Worm (Caenorhabditis elegans) whole organism, L2 larva: ENCODE measurements around the gene pepm-1.
A peak's percentile ranks its signal among the peaks of the same experiment; 100 is the strongest.

Experiments used
- C34F6.9 ChIP-seq: fragments of 150-350 bp; optimal IDR thresholded peaks from 2 replicates; lab custom pipeline; 2014; ENCODE audit warnings: missing biosample characterization, missing genetic modification characterization
- R02D3.7 ChIP-seq: fragments of 150-350 bp; optimal IDR thresholded peaks from 2 replicates; lab custom pipeline; 2014; ENCODE audit warnings: missing biosample characterization, missing genetic modification characterization
- Y55F3AM.14 ChIP-seq: fragments of 200-800 bp; sonication (Bioruptor generic); optimal IDR thresholded peaks from 2 replicates; lab custom pipeline; 2018; ENCODE audit warnings: mild to moderate bottlenecking, missing genetic modification characterization, missing compliant biosample characterization
- alr-1 ChIP-seq: fragments of 150-350 bp; optimal IDR thresholded peaks from 2 replicates; lab custom pipeline; 2014; ENCODE audit warnings: missing biosample characterization, missing genetic modification characterization
- aly-2 ChIP-seq: fragments of 150-350 bp; optimal IDR thresholded peaks from 2 replicates; lab custom pipeline; 2014; ENCODE audit warnings: missing biosample characterization, missing genetic modification characterization
- ama-1 ChIP-seq: fragments of 150-350 bp; optimal IDR thresholded peaks from 2 replicates; lab custom pipeline; 2018; ENCODE audit warnings: inconsistent platforms
- blmp-1 ChIP-seq: sonication (generic microtip); optimal IDR thresholded peaks from 2 replicates; lab custom pipeline; 2017; ENCODE audit warnings: missing genetic modification characterization, mild to moderate bottlenecking, missing compliant biosample characterization, antibody characterized with exemption, moderate library complexity; ENCODE audit not compliant: insufficient read depth
- ceh-16 ChIP-seq: fragments of 150-350 bp; optimal IDR thresholded peaks from 2 replicates; lab custom pipeline; 2014; ENCODE audit warnings: missing biosample characterization, missing genetic modification characterization
- ceh-82 ChIP-seq: fragments of 150-350 bp; optimal IDR thresholded peaks from 2 replicates; lab custom pipeline; 2014; ENCODE audit warnings: missing biosample characterization, missing genetic modification characterization
- dmd-4 ChIP-seq: sonication (generic microtip); optimal IDR thresholded peaks from 2 replicates; lab custom pipeline; 2017; ENCODE audit warnings: missing biosample characterization, missing genetic modification characterization
- fos-1 ChIP-seq: fragments of 150-350 bp; optimal IDR thresholded peaks from 2 replicates; lab custom pipeline; 2014; ENCODE audit warnings: missing biosample characterization, missing genetic modification characterization
- gmeb-1 ChIP-seq: fragments of 150-350 bp; optimal IDR thresholded peaks from 2 replicates; lab custom pipeline; 2014; ENCODE audit warnings: missing biosample characterization, missing genetic modification characterization
- lin-11 ChIP-seq: fragments of 150-350 bp; sonication (generic microtip); optimal IDR thresholded peaks from 2 replicates; lab custom pipeline; 2014; ENCODE audit warnings: missing biosample characterization, missing genetic modification characterization, inconsistent platforms, mixed read lengths
- lin-13 ChIP-seq: fragments of 150-350 bp; optimal IDR thresholded peaks from 2 replicates; lab custom pipeline; 2014; ENCODE audit warnings: missing biosample characterization, missing genetic modification reagents, missing genetic modification characterization
- lin-39 ChIP-seq: fragments of 150-350 bp; optimal IDR thresholded peaks from 2 replicates; lab custom pipeline; 2014; ENCODE audit warnings: missing biosample characterization, missing genetic modification reagents, missing genetic modification characterization
- lsy-2 ChIP-seq, 2 experiments: fragments of 150-350 bp in 1 of 2; sonication (generic microtip) in 1 of 2; optimal IDR thresholded peaks; 2 replicates each; lab custom pipeline; 2014 to 2017; ENCODE audit warnings: missing biosample characterization in 2 of 2, missing genetic modification characterization in 2 of 2
- mab-5 ChIP-seq: fragments of 150-350 bp; optimal IDR thresholded peaks from 2 replicates; lab custom pipeline; 2014; ENCODE audit warnings: missing biosample characterization, missing genetic modification characterization
- mbf-1 ChIP-seq: sonication (generic microtip); optimal IDR thresholded peaks from 2 replicates; lab custom pipeline; 2017; ENCODE audit warnings: missing biosample characterization, missing genetic modification characterization
- nhr-10 ChIP-seq: sonication (generic microtip); optimal IDR thresholded peaks from 2 replicates; lab custom pipeline; 2017; ENCODE audit warnings: missing biosample characterization, missing genetic modification characterization
- nhr-12 ChIP-seq: fragments of 150-350 bp; optimal IDR thresholded peaks from 2 replicates; lab custom pipeline; 2014; ENCODE audit warnings: missing biosample characterization, missing genetic modification characterization
- nhr-129 ChIP-seq: fragments of 150-350 bp; optimal IDR thresholded peaks from 2 replicates; lab custom pipeline; 2014; ENCODE audit warnings: missing biosample characterization, missing genetic modification characterization
- nhr-21 ChIP-seq: fragments of 150-350 bp; optimal IDR thresholded peaks from 2 replicates; lab custom pipeline; 2014; ENCODE audit warnings: missing biosample characterization, missing genetic modification characterization
- nhr-23 ChIP-seq: fragments of 150-350 bp; optimal IDR thresholded peaks from 2 replicates; lab custom pipeline; 2014; ENCODE audit warnings: missing biosample characterization, missing genetic modification reagents, missing genetic modification characterization
- nhr-237 ChIP-seq: fragments of 150-350 bp; optimal IDR thresholded peaks from 2 replicates; lab custom pipeline; 2014; ENCODE audit warnings: missing biosample characterization, missing genetic modification characterization
- nhr-25 ChIP-seq: fragments of 150-350 bp; sonication (generic microtip); optimal IDR thresholded peaks from 3 replicates; lab custom pipeline; 2014; ENCODE audit warnings: missing biosample characterization, missing genetic modification characterization
- nhr-6 ChIP-seq: fragments of 150-350 bp; optimal IDR thresholded peaks from 2 replicates; lab custom pipeline; 2014; ENCODE audit warnings: missing biosample characterization, missing genetic modification characterization
- nhr-77 ChIP-seq: fragments of 150-350 bp; optimal IDR thresholded peaks from 2 replicates; lab custom pipeline; 2014; ENCODE audit warnings: missing biosample characterization, missing genetic modification characterization
- peb-1 ChIP-seq: fragments of 150-350 bp; optimal IDR thresholded peaks from 2 replicates; lab custom pipeline; 2014; ENCODE audit warnings: missing biosample characterization, missing genetic modification characterization
- sem-4 ChIP-seq: fragments of 150-350 bp; optimal IDR thresholded peaks from 2 replicates; lab custom pipeline; 2014; ENCODE audit warnings: missing biosample characterization, missing genetic modification reagents, missing genetic modification characterization
- sma-9 ChIP-seq, 2 experiments: fragments of 150-350 bp in 1 of 2; sonication (generic microtip) in 1 of 2; optimal IDR thresholded peaks; 2 replicates each; lab custom pipeline; 2014 to 2016; ENCODE audit warnings: missing genetic modification characterization in 2 of 2, mild to moderate bottlenecking in 1 of 2, missing biosample characterization in 1 of 2, missing compliant biosample characterization in 1 of 2, missing genetic modification reagents in 1 of 2, moderate library complexity in 1 of 2
- snpc-4 ChIP-seq: fragments of 150-350 bp; optimal IDR thresholded peaks from 2 replicates; lab custom pipeline; 2014; ENCODE audit warnings: missing biosample characterization, missing genetic modification characterization
- unc-55 ChIP-seq: fragments of 150-350 bp; sonication (generic microtip); optimal IDR thresholded peaks from 3 replicates; lab custom pipeline; 2014; ENCODE audit warnings: missing biosample characterization, missing genetic modification reagents, missing genetic modification characterization
- unc-62 ChIP-seq: fragments of 150-350 bp; optimal IDR thresholded peaks from 2 replicates; lab custom pipeline; 2014; ENCODE audit warnings: missing biosample characterization, missing genetic modification reagents, missing genetic modification characterization
- ztf-1 ChIP-seq: fragments of 200-800 bp; sonication (Bioruptor generic); conservative IDR thresholded peaks from 2 replicates; pipeline ENCODE4 v1.3.6; 2022; ENCODE audit warnings: missing genetic modification characterization, missing compliant biosample characterization
- ztf-11 ChIP-seq: sonication (generic microtip); optimal IDR thresholded peaks from 2 replicates; lab custom pipeline; 2017; ENCODE audit warnings: missing biosample characterization, missing genetic modification characterization
- ztf-4 ChIP-seq: fragments of 150-350 bp; optimal IDR thresholded peaks from 2 replicates; lab custom pipeline; 2014; ENCODE audit warnings: missing biosample characterization, missing genetic modification characterization

Gene pepm-1

DNA sequence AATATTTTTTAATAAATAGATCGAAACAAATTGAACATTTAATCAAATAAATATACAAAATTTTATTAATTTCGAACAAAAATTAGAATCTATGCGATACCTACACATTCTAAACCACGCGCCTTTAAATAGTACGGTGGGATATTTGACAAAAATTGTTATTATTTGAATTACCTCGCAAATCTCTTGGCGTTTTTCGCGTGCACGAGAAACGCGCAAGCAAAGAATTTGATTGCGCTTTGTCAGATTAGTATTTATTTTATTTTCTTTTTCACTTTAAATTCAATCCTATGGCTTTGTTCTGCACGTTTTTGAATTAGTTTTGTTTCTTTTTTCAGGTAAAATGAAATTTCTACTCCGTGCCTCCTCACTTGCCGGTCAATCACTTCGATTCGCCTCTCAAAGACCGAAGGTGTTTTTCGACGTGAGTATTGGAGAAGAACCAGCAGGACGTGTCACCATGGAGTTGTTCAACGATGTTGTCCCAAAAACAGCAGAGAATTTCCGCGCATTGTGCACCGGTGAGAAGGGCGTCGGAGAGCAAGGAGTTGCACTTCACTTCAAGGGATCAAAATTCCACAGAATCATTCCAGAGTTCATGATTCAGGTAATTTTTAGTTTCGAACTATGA lies 26.9 kb downstream of the pepm-1 start, which contains the start of gene cyn-1 (continued):
- TF ChIP-seq snpc-4 (tag; lab: Kevin White, UChicago) (peak; percentile 82), mab-5 (peak; percentile 60), nhr-25 (tag; lab: Kevin White, UChicago) (peak; percentile 87)

DNA sequence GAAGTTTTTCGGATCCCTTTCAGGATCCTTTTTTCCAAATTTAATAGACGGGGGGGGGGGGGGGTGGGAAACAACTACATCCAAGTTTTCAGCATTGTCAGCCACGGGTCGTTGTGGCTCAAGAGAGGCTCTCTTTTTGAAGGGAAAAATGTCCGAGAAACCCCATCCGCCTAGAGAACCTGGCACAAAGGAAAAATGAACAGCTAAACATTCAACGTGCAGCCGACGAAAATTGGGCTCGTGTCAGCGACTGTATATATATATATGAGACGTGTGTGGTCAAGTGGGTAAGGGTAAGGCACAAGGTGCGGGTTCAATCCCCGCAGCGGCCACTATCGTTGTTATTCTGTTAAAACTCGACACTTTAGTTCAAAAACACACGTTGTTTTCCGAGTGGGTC lies 29.7 kb downstream of the pepm-1 start, which contains the start of gene Y49A3A.4:
Y49A3A.4 (minus strand) TSS at position 314 of the 400 bp plus-strand sequence.
- no peak for TF ChIP-seq nhr-23 (tag; lab: Kevin White, UChicago)
- peak; percentile 89 for TF ChIP-seq snpc-4 (tag; lab: Kevin White, UChicago)
- TF ChIP-seq, all 48 proteins: peak for 1

ce11 chrV:14361973-14362372 lies 33.1 kb downstream of the pepm-1 start:
- TF ChIP-seq Y55F3AM.14 (GFP tag; lab: Kevin White, UChicago) (no peak), nhr-77 (tag; lab: Kevin White, UChicago) (no peak), sem-4 (no peak), nhr-25 (tag; lab: Kevin White, UChicago) (no peak), ztf-4 (tag; lab: Kevin White, UChicago) (no peak), peb-1 (tag; lab: Kevin White, UChicago) (no peak), lsy-2 (tag; optimal IDR thresholded peaks at IDR 0.05; lab: Kevin White, UChicago) (no peak), ztf-1 (GFP tag; lab: Robert Waterston, UW) (no peak), nhr-10 (tag; lab: Kevin White, UChicago) (no peak), gmeb-1 (tag; lab: Kevin White, UChicago) (no peak), nhr-129 (tag; lab: Kevin White, UChicago) (no peak), unc-62 (no peak), sma-9 (GFP tag; optimal IDR thresholded peaks at IDR 0.05; lab: Kevin White, UChicago) (no peak), sma-9 (tag; optimal IDR thresholded peaks at IDR 0.05; lab: Kevin White, UChicago) (no peak), C34F6.9 (no peak), alr-1 (tag; lab: Kevin White, UChicago) (no peak), ama-1 (lab: Kevin White, UChicago) (no peak)

ce11 chrV:14364586-14365248 lies 35.8 kb downstream of the pepm-1 start:
- TF ChIP-seq sma-9 (GFP tag; optimal IDR thresholded peaks at IDR 0.05; lab: Kevin White, UChicago): no peak
- no peak for TF ChIP-seq sma-9 (tag; optimal IDR thresholded peaks at IDR 0.05; lab: Kevin White, UChicago)
- TF ChIP-seq nhr-12 (tag; lab: Kevin White, UChicago): no peak
- TF ChIP-seq ztf-11 (tag; lab: Kevin White, UChicago): no peak
- no peak for TF ChIP-seq lin-11
- TF ChIP-seq ztf-1 (GFP tag; lab: Robert Waterston, UW): no peak
- TF ChIP-seq mab-5: no peak
- TF ChIP-seq C34F6.9: no peak
- no peak for TF ChIP-seq R02D3.7 (tag; lab: Kevin White, UChicago)
- TF ChIP-seq sem-4: peak; percentile 6
- TF ChIP-seq peb-1 (tag; lab: Kevin White, UChicago): no peak
- TF ChIP-seq alr-1 (tag; lab: Kevin White, UChicago): no peak
- TF ChIP-seq nhr-23 (tag; lab: Kevin White, UChicago): no peak
- TF ChIP-seq unc-55 (GFP tag; lab: Kevin White, UChicago): no peak
- no peak for TF ChIP-seq nhr-21 (tag; lab: Kevin White, UChicago)
- TF ChIP-seq nhr-237 (tag; lab: Kevin White, UChicago): no peak
- TF ChIP-seq unc-62: no peak
- TF ChIP-seq ama-1 (lab: Kevin White, UChicago): no peak
- no peak for TF ChIP-seq aly-2
- TF ChIP-seq nhr-6 (tag; lab: Kevin White, UChicago): no peak
- TF ChIP-seq fos-1 (tag; lab: Kevin White, UChicago): peak; percentile 12
- TF ChIP-seq ceh-82 (tag; lab: Kevin White, UChicago): no peak
- TF ChIP-seq gmeb-1 (tag; lab: Kevin White, UChicago): no peak
- TF ChIP-seq lsy-2 (tag; optimal IDR thresholded peaks at IDR 0.05; lab: Kevin White, UChicago): peak in 1 of 2 experiments; percentile 74
- TF ChIP-seq dmd-4 (tag; lab: Kevin White, UChicago): no peak
- TF ChIP-seq nhr-10 (tag; lab: Kevin White, UChicago): no peak
- no peak for TF ChIP-seq ztf-4 (tag; lab: Kevin White, UChicago)
- no peak for TF ChIP-seq ceh-16 (tag; lab: Kevin White, UChicago)
- peak; percentile 64 for TF ChIP-seq blmp-1 (tag; lab: Kevin White, UChicago)
- no peak for TF ChIP-seq snpc-4 (tag; lab: Kevin White, UChicago)
- no peak for TF ChIP-seq mbf-1
- no peak for TF ChIP-seq lin-39
- no peak for TF ChIP-seq lin-13 (GFP tag; lab: Kevin White, UChicago)
